Worm (Caenorhabditis elegans) whole organism, L1 larva: Measurements from ENCODE around the gene R10E11.5.

ENCODE experiments used
- lin-13 ChIP-seq: fragments of 150-350 bp; optimal IDR thresholded peaks from 2 replicates; lab custom pipeline; 2014; ENCODE audit warnings: missing biosample characterization, missing genetic modification reagents, missing genetic modification characterization
- unc-130 ChIP-seq: fragments of 150-350 bp; optimal IDR thresholded peaks from 2 replicates; lab custom pipeline; 2017; ENCODE audit warnings: missing biosample characterization, missing genetic modification characterization, inconsistent platforms

DNA sequence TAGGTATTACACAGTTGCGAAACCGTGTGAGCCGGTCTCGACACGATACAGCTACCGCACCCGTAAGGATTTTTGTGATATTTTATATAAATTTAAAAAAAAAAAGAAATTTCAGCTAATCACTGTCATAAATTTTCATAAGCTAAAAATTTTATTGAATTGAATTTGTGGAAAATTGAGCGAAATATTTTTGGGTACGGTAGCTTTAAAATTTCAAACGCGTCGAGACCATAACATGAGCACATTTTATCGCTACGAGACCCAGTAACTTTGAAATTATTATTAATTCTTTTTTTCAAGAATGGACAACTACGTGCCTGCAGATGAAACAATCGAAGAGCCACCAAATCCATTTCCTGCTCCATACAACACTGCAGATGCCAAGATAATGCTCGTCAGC is 23.7 kb upstream of the R10E11.5 start, which contains the start of gene ZK632.14:
- TF ChIP-seq unc-130 (tag; lab: Kevin White, UChicago) (no peak), lin-13 (GFP tag; lab: Kevin White, UChicago) (no peak)
